Worm (Caenorhabditis elegans) whole organism, early embryonic: ENCODE measurements around the gene lpl-1.

ENCODE experiments used
- F13C5.2 ChIP-seq: sonication (generic microtip); optimal IDR thresholded peaks from 2 replicates; lab custom pipeline; 2017; ENCODE audit warnings: mild to moderate bottlenecking, missing genetic modification characterization, inconsistent platforms, missing compliant biosample characterization
- ama-1 ChIP-seq: fragments of 150-350 bp; optimal IDR thresholded peaks from 2 replicates; lab custom pipeline; 2014
- ceh-36 ChIP-seq: sonication (generic microtip); optimal IDR thresholded peaks from 2 replicates; lab custom pipeline; 2016; ENCODE audit warnings: missing genetic modification characterization, inconsistent platforms, missing compliant biosample characterization
- flt-1 ChIP-seq: fragments of 200-800 bp; sonication (Bioruptor generic); IDR thresholded peaks from 2 replicates; pipeline ENCODE4 v1.3.6; 2022; ENCODE audit warnings: missing genetic modification characterization, missing compliant biosample characterization
- hmg-4 ChIP-seq: fragments of 200-800 bp; sonication (Bioruptor generic); optimal IDR thresholded peaks from 2 replicates; lab custom pipeline; 2018; ENCODE audit warnings: mild to moderate bottlenecking, missing genetic modification characterization, missing compliant biosample characterization
- sea-1 ChIP-seq: fragments of 200-800 bp; sonication (Bioruptor generic); conservative IDR thresholded peaks from 2 replicates; pipeline ENCODE4 v1.3.6; 2022; ENCODE audit warnings: missing genetic modification characterization, missing compliant biosample characterization
- tra-4 ChIP-seq: sonication (generic microtip); optimal IDR thresholded peaks from 2 replicates; lab custom pipeline; 2017; ENCODE audit warnings: missing genetic modification characterization, missing compliant biosample characterization

ce11 chrIV:9095553-9095952 lies 1.7 kb upstream of the lpl-1 start, which contains the start of gene icln-1:
- no peak for TF ChIP-seq hmg-4 (GFP tag; lab: Kevin White, UChicago)
- TF ChIP-seq ama-1 (lab: Kevin White, UChicago): no peak
- no peak for TF ChIP-seq flt-1 (GFP tag; lab: Robert Waterston, UW)
- no peak for TF ChIP-seq tra-4 (tag; lab: Kevin White, UChicago)
- no peak for TF ChIP-seq F13C5.2
- no peak for TF ChIP-seq sea-1 (GFP tag; lab: Robert Waterston, UW)
- TF ChIP-seq ceh-36 (tag; lab: Kevin White, UChicago): no peak
